Worm (Caenorhabditis elegans): Measurements from ENCODE around the gene B0303.11.

Gene B0303.11

ce11 chrIII:8733667-8734066, 23.5 kb upstream of the B0303.11 start:
- TF ChIP-seq ztf-4 (tag; optimal IDR thresholded peaks at IDR 0.05) (no peak), jun-1 (tag; optimal IDR thresholded peaks at IDR 0.05) (no peak), nhr-11 (tag; optimal IDR thresholded peaks at IDR 0.05) (no peak), mdl-1 (tag; optimal IDR thresholded peaks at IDR 0.05) (peak; percentile 50), nhr-77 (tag; optimal IDR thresholded peaks at IDR 0.05) (no peak), unc-39 (tag; optimal IDR thresholded peaks at IDR 0.05) (no peak), pqm-1 (tag; optimal IDR thresholded peaks at IDR 0.05) (peak; percentile 65), elt-2 (tag; optimal IDR thresholded peaks at IDR 0.05) (peak; percentile 93), egl-5 (tag; optimal IDR thresholded peaks at IDR 0.05) (no peak), pha-4 (tag; optimal IDR thresholded peaks at IDR 0.05) (no peak), fos-1 (tag; optimal IDR thresholded peaks at IDR 0.05) (peak; percentile 4), eor-1 (tag; optimal IDR thresholded peaks at IDR 0.05) (no peak), ama-1 (optimal IDR thresholded peaks at IDR 0.05) (no peak)

- TF ChIP-seq elt-2 (tag; optimal IDR thresholded peaks at IDR 0.05) (no peak), nfya-1 (tag; optimal IDR thresholded peaks at IDR 0.05; ENCODE audit: insufficient read depth) (no peak), daf-12 (tag; optimal IDR thresholded peaks at IDR 0.05) (no peak), jun-1 (tag; optimal IDR thresholded peaks at IDR 0.05) (peak; percentile 33), nhr-23 (tag; optimal IDR thresholded peaks at IDR 0.05) (no peak), nhr-11 (tag; optimal IDR thresholded peaks at IDR 0.05) (no peak), nhr-76 (tag; optimal IDR thresholded peaks at IDR 0.05) (no peak), R02D3.7 (tag; optimal IDR thresholded peaks at IDR 0.05) (no peak), sea-2 (GFP tag; optimal IDR thresholded peaks at IDR 0.05) (no peak), nhr-12 (tag; optimal IDR thresholded peaks at IDR 0.05) (no peak), fkh-10 (GFP tag; optimal IDR thresholded peaks at IDR 0.05) (no peak), ztf-11 (tag; optimal IDR thresholded peaks at IDR 0.05) (no peak), nhr-28 (tag; optimal IDR thresholded peaks at IDR 0.05) (no peak), ceh-9 (tag; optimal IDR thresholded peaks at IDR 0.05) (no peak), hmg-11 (tag; optimal IDR thresholded peaks at IDR 0.05) (no peak), pha-4 (tag; optimal IDR thresholded peaks at IDR 0.05) (peak; percentile 100), nhr-25 (tag; optimal IDR thresholded peaks at IDR 0.05) (peak; percentile 15), unc-62 (GFP tag; optimal IDR thresholded peaks at IDR 0.05) (no peak), snpc-4 (tag; optimal IDR thresholded peaks at IDR 0.05) (no peak), unc-39 (tag; optimal IDR thresholded peaks at IDR 0.05) (no peak), ceh-16 (tag; optimal IDR thresholded peaks at IDR 0.05) (no peak), nhr-237 (tag; optimal IDR thresholded peaks at IDR 0.05) (no peak), pqm-1 (tag; optimal IDR thresholded peaks at IDR 0.05) (peak; percentile 66), eor-1 (tag; optimal IDR thresholded peaks at IDR 0.05) (no peak), aly-2 (tag; optimal IDR thresholded peaks at IDR 0.05) (no peak), skn-1 (tag; optimal IDR thresholded peaks at IDR 0.05) (no peak), ztf-4 (tag; optimal IDR thresholded peaks at IDR 0.05) (no peak), nhr-67 (tag; optimal IDR thresholded peaks at IDR 0.05) (no peak), zag-1 (tag; optimal IDR thresholded peaks at IDR 0.05) (no peak), ZK546.5 (tag; optimal IDR thresholded peaks at IDR 0.05) (no peak), egl-27 (tag; optimal IDR thresholded peaks at IDR 0.05) (peak; percentile 9), ama-1 (optimal IDR thresholded peaks at IDR 0.05) (no peak)
Observed at ce11 chrIII:8733237-8733636, 23.0 kb upstream of the B0303.11 start.

- TF ChIP-seq elt-2 (tag; optimal IDR thresholded peaks at IDR 0.05) (peak; percentile 0), nfya-1 (tag; optimal IDR thresholded peaks at IDR 0.05; ENCODE audit: insufficient read depth) (peak; percentile 42), lin-15B (tag; optimal IDR thresholded peaks at IDR 0.05) (no peak), nhr-25 (tag; optimal IDR thresholded peaks at IDR 0.05) (peak; percentile 35), nhr-43 (tag; optimal IDR thresholded peaks at IDR 0.05; ENCODE audit: poor library complexity, severe bottlenecking) (peak; percentile 0)
Observed at ce11 chrIII:8731973-8732372, 21.8 kb upstream of the B0303.11 start.

- TF ChIP-seq hmg-11 (tag; optimal IDR thresholded peaks at IDR 0.05), result no peak
- no peak for TF ChIP-seq elt-3 (tag; optimal IDR thresholded peaks at IDR 0.05)
- no peak for TF ChIP-seq pqm-1 (tag; optimal IDR thresholded peaks at IDR 0.05)
- TF ChIP-seq nhr-12 (tag; optimal IDR thresholded peaks at IDR 0.05), result no peak
Observed at ce11 chrIII:8731310-8731709, 21.1 kb upstream of the B0303.11 start, which contains the start of gene ZK370.4. Gene ZK370.4, minus strand, starts transcription at chrIII:8731410.

Measured in whole organism, L3 larva.